Worm (Caenorhabditis elegans): Measurements from ENCODE around the gene K02D10.4.

- TF ChIP-seq W03F9.2 (tag; optimal IDR thresholded peaks at IDR 0.05): no peak
- TF ChIP-seq him-1 (tag; optimal IDR thresholded peaks at IDR 0.05): no peak
Observed at ce11 chrIII:8769253-8769652, 10.6 kb downstream of the K02D10.4 start, which contains the start of gene K02D10.1.
